Worm (Caenorhabditis elegans): Measurements from ENCODE around the gene F57C2.5.

DNA sequence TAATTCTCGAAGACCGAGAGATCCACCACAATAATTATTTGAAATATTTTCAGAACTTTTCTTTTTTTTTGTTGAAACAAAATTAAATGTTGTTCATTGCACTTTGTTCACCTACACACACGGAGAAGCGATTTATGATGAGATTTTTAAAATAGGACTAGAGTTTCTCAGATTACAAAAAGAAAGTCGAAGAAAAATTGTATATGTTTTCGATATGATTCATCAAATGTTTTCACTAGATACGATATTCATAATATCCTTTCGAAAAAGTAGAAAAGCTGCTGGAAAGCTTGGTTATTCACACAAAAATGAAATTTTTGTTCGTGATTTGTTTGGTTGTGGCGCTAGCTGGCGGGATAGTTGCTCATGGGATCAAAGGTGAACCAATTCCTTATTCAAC is 3.0 kb downstream of the F57C2.5 start, which contains the start of gene F57C2.4:
- TF ChIP-seq nhr-28 (tag; optimal IDR thresholded peaks at IDR 0.05): no peak
- TF ChIP-seq lin-13 (tag; optimal IDR thresholded peaks at IDR 0.05): no peak
- no peak for TF ChIP-seq nhr-237 (tag; optimal IDR thresholded peaks at IDR 0.05)
- TF ChIP-seq flh-1 (GFP tag; optimal IDR thresholded peaks at IDR 0.05): no peak
